Worm (Caenorhabditis elegans): ENCODE measurements around the gene atg-13.

DNA sequence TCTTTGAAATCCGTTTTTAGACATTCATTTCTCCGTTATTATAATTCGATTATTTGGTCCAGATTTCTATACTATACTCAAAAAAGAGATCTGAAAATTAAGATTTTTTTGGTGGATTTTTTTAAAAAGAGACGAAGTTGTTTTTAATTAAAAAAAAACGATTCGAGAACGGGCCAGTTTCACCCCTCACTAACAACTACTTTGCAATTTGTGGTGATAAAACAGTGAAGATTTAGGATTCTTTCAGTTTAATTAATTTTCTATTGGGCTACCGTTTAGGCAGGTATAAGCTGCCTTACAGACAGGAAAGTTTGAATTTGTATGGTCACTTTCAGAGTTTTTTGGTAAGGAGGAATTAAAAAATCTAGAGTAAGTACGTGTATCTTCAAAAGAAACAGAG is 43.1 kb upstream of the atg-13 start, which contains the start of gene unc-36:
- TF ChIP-seq ama-1 (optimal IDR thresholded peaks at IDR 0.05) (no peak), ces-1 (GFP tag; optimal IDR thresholded peaks at IDR 0.05) (no peak), pqm-1 (tag; optimal IDR thresholded peaks at IDR 0.05) (no peak), nhr-76 (tag; optimal IDR thresholded peaks at IDR 0.05) (no peak), lir-3 (tag; optimal IDR thresholded peaks at IDR 0.05; ENCODE audit: poor library complexity) (no peak), unc-62 (GFP tag; optimal IDR thresholded peaks at IDR 0.05) (no peak), nhr-84 (tag; optimal IDR thresholded peaks at IDR 0.05) (no peak), unc-98 (GFP tag; IDR thresholded peaks at IDR 0.05) (no peak), nhr-28 (tag; optimal IDR thresholded peaks at IDR 0.05) (no peak), ceh-82 (tag; optimal IDR thresholded peaks at IDR 0.05) (no peak)
